Worm (Caenorhabditis elegans) whole organism, L1 larva: ENCODE data around the gene ptr-22.

Source experiments
- dsc-1 ChIP-seq: sonication (generic microtip); optimal IDR thresholded peaks from 2 replicates; lab custom pipeline; 2016; ENCODE audit warnings: mild to moderate bottlenecking, missing genetic modification characterization, missing compliant biosample characterization
- nhr-76 ChIP-seq: sonication (generic microtip); optimal IDR thresholded peaks from 2 replicates; lab custom pipeline; 2017; ENCODE audit warnings: missing biosample characterization, missing genetic modification characterization

DNA sequence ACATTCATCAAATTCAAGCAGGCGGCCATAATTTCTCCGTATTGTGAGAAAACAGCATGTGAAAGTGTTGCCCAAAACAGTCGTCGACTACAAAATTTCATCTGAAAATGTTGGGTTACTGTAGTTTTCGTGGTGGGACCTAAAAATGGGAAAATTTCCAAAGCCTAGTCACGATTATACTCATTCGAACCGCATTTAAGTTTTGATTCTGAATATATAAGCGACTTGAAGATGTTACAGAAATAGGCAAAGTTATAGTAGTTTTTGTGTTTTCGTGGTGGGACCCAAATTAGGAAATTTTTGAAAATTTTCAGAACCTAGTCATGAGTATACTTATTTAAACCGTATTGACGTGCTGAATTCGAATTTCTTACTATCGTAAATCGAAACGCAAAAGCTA, 46.7 kb upstream of the ptr-22 start, which contains the start of gene Y39B6A.41:
- no peak for TF ChIP-seq dsc-1
- TF ChIP-seq nhr-76 (tag; lab: Kevin White, UChicago) = no peak
